Worm (Caenorhabditis elegans): ENCODE data around the gene alh-6.

DNA sequence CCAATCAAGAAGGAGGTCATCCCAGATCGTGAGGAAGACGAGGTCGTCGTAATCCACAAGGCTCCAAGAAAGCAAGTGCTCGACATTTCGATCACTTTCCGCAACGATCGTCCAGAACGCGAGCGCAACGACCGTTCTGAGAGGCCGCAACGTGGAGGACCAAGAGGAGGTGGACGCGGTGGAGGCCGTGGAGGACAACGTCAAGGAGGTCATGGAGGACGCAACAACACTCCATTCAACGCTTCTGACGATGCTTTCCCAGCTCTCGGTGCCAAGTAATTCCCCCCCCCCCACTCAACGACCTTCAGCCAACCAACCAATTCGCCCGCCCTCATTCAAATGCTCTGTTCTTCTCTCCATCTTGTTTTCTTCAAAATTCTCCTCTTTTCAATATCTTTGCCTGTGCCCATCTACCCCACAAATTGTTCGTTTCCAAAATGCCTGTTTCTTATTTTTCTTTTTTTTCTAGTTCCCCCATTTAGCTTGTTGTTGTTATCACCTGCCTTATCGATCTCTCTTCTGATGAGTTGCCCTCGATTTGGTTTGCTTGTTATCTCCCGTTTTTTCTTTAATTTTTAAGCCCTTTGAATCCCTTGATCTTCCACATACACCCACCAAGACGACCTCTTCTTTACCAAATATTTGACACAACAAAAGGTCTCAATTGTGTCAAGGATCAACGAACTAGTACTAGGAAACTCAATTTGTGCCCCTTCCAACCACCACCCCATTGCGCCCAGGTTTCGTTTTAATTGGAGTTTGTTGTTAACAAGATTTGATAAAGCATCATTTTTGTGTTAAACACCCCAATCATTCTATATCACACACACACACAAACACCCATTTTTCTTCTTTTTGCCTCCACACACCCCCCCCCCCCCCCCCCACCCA, 12.6 kb upstream of the alh-6 start:
- TF ChIP-seq aly-2 (tag; optimal IDR thresholded peaks at IDR 0.05) (no peak), lin-15B (tag; optimal IDR thresholded peaks at IDR 0.05) (no peak), daf-19 (GFP tag; conservative IDR thresholded peaks at IDR 0.05) (no peak), unc-62 (GFP tag; optimal IDR thresholded peaks at IDR 0.05 in 1 of 2) (no peak), unc-62 (tag; optimal IDR thresholded peaks at IDR 0.05) (no peak), hlh-11 (tag; optimal IDR thresholded peaks at IDR 0.05) (no peak), jun-1 (tag; optimal IDR thresholded peaks at IDR 0.05) (no peak), nhr-77 (tag; optimal IDR thresholded peaks at IDR 0.05) (no peak), nhr-102 (tag; optimal IDR thresholded peaks at IDR 0.05) (no peak)
